Worm (Caenorhabditis elegans) whole organism, L4 larva: Measurements from ENCODE around the gene C40C9.4.

Experiments
- D1046.2 ChIP-seq: fragments of 200-800 bp; sonication (Bioruptor generic); IDR thresholded peaks from 2 replicates; pipeline ENCODE4 v1.3.6; 2022; ENCODE audit warnings: missing genetic modification characterization, missing compliant biosample characterization
- F44E2.7 ChIP-seq: fragments of 200-800 bp; sonication (Bioruptor generic); IDR thresholded peaks from 2 replicates; pipeline ENCODE4 v2.1.2; 2022; ENCODE audit warnings: missing genetic modification characterization, missing compliant biosample characterization
- F49E8.2 ChIP-seq: sonication (generic microtip); optimal IDR thresholded peaks from 2 replicates; lab custom pipeline; 2016; ENCODE audit warnings: missing compliant biosample characterization, mild to moderate bottlenecking, missing genetic modification characterization, borderline replicate concordance
- R02D3.7 ChIP-seq: fragments of 150-350 bp; sonication (generic microtip); optimal IDR thresholded peaks from 3 replicates; lab custom pipeline; 2014; ENCODE audit warnings: missing biosample characterization, missing genetic modification characterization
- aha-1 ChIP-seq: fragments of 150-350 bp; peaks from one replicate; lab custom pipeline; 2014; ENCODE audit warnings: missing biosample characterization, missing genetic modification characterization
- ceh-82 ChIP-seq: sonication (generic microtip); optimal IDR thresholded peaks from 2 replicates; lab custom pipeline; 2017; ENCODE audit warnings: missing biosample characterization, missing genetic modification characterization
- ctbp-1 ChIP-seq: fragments of 200-800 bp; sonication (Bioruptor generic); IDR thresholded peaks from 2 replicates; pipeline ENCODE4 v1.3.6; 2022; ENCODE audit warnings: missing genetic modification reagents, missing genetic modification characterization, missing compliant biosample characterization
- daf-12 ChIP-seq: fragments of 150-350 bp; optimal IDR thresholded peaks from 2 replicates; lab custom pipeline; 2014; ENCODE audit warnings: missing biosample characterization, missing genetic modification reagents, missing genetic modification characterization
- daf-19 ChIP-seq: fragments of 200-800 bp; sonication (Bioruptor generic); conservative IDR thresholded peaks from 2 replicates; pipeline ENCODE4 v1.3.6; 2022; ENCODE audit warnings: missing genetic modification characterization, missing compliant biosample characterization
- dmd-6 ChIP-seq: fragments of 200-800 bp; sonication (Bioruptor generic); IDR thresholded peaks from 2 replicates; pipeline ENCODE4 v1.3.6; 2022; ENCODE audit warnings: missing genetic modification reagents, missing genetic modification characterization, missing compliant biosample characterization
- dpl-1 ChIP-seq: fragments of 150-350 bp; optimal IDR thresholded peaks from 2 replicates; lab custom pipeline; 2014; ENCODE audit warnings: missing biosample characterization, missing genetic modification reagents, missing genetic modification characterization
- egl-27 ChIP-seq: sonication (generic microtip); optimal IDR thresholded peaks from 3 replicates; lab custom pipeline; 2017; ENCODE audit warnings: missing biosample characterization, missing genetic modification reagents, missing genetic modification characterization
- egl-43 ChIP-seq: fragments of 200-800 bp; sonication (Bioruptor generic); IDR thresholded peaks from 2 replicates; pipeline ENCODE4 v1.3.6; 2022; ENCODE audit warnings: missing genetic modification reagents, missing genetic modification characterization, missing compliant biosample characterization
- hif-1 ChIP-seq, 2 experiments: sonication (generic microtip); optimal IDR thresholded peaks; 2 replicates each; lab custom pipeline; 2016 to 2017; ENCODE audit warnings: missing compliant biosample characterization in 2 of 2, missing genetic modification characterization in 2 of 2, missing genetic modification reagents in 2 of 2, missing genotype in 2 of 2, mild to moderate bottlenecking in 1 of 2
- lin-13 ChIP-seq: fragments of 150-350 bp; optimal IDR thresholded peaks from 2 replicates; lab custom pipeline; 2014; ENCODE audit warnings: missing biosample characterization, missing genetic modification reagents, missing genetic modification characterization
- lin-15B ChIP-seq: fragments of 150-350 bp; sonication (generic microtip); optimal IDR thresholded peaks from 3 replicates; lab custom pipeline; 2014; ENCODE audit warnings: missing biosample characterization, missing genetic modification characterization
- lin-29 ChIP-seq: fragments of 200-800 bp; sonication (Bioruptor generic); IDR thresholded peaks from 2 replicates; pipeline ENCODE4 v1.3.6; 2022; ENCODE audit warnings: missing genetic modification reagents, missing genetic modification characterization, missing compliant biosample characterization
- lin-39 ChIP-seq: fragments of 150-350 bp; optimal IDR thresholded peaks from 2 replicates; lab custom pipeline; 2014; ENCODE audit warnings: missing biosample characterization, missing genetic modification reagents, missing genetic modification characterization
- madf-9 ChIP-seq: fragments of 200-800 bp; sonication (Bioruptor generic); conservative IDR thresholded peaks from 2 replicates; pipeline ENCODE4 v1.3.6; 2022; ENCODE audit warnings: missing genetic modification reagents, missing genetic modification characterization, missing compliant biosample characterization
- mdt-29 ChIP-seq: fragments of 200-800 bp; sonication (Bioruptor generic); IDR thresholded peaks from 2 replicates; pipeline ENCODE4 v1.3.6; 2022; ENCODE audit warnings: missing genetic modification reagents, missing genetic modification characterization, missing compliant biosample characterization
- mes-2 ChIP-seq: sonication (generic microtip); optimal IDR thresholded peaks from 2 replicates; lab custom pipeline; 2016; ENCODE audit warnings: missing genotype, mild to moderate bottlenecking, missing genetic modification characterization, missing compliant biosample characterization; ENCODE audit not compliant: poor library complexity, severe bottlenecking
- nhr-10 ChIP-seq: fragments of 150-350 bp; optimal IDR thresholded peaks from 2 replicates; lab custom pipeline; 2014; ENCODE audit warnings: missing biosample characterization, missing genetic modification characterization
- nhr-28 ChIP-seq: fragments of 150-350 bp; optimal IDR thresholded peaks from 2 replicates; lab custom pipeline; 2014; ENCODE audit warnings: missing biosample characterization, missing genetic modification characterization
- nhr-42 ChIP-seq: fragments of 200-800 bp; sonication (Bioruptor generic); IDR thresholded peaks from 2 replicates; pipeline ENCODE4 v1.3.6; 2022; ENCODE audit warnings: missing genetic modification characterization, missing compliant biosample characterization
- nhr-6 ChIP-seq: fragments of 150-350 bp; optimal IDR thresholded peaks from 2 replicates; lab custom pipeline; 2014; ENCODE audit warnings: missing biosample characterization, missing genetic modification characterization
- php-3 ChIP-seq: fragments of 200-800 bp; sonication (Bioruptor generic); IDR thresholded peaks from 2 replicates; pipeline ENCODE4 v1.3.6; 2022; ENCODE audit warnings: missing genetic modification reagents, missing genetic modification characterization, missing compliant biosample characterization
- pqm-1 ChIP-seq: sonication (generic microtip); optimal IDR thresholded peaks from 2 replicates; lab custom pipeline; 2017; ENCODE audit warnings: missing biosample characterization, missing genetic modification characterization
- rbr-2 ChIP-seq: sonication (generic microtip); optimal IDR thresholded peaks from 2 replicates; lab custom pipeline; 2016; ENCODE audit warnings: missing genotype, missing genetic modification characterization, missing compliant biosample characterization
- saeg-2 ChIP-seq: fragments of 200-800 bp; sonication (Bioruptor generic); IDR thresholded peaks from 2 replicates; pipeline ENCODE4 v1.3.6; 2022; ENCODE audit warnings: missing genetic modification reagents, missing genetic modification characterization, missing compliant biosample characterization
- sdz-12 ChIP-seq: fragments of 200-800 bp; sonication (Bioruptor generic); optimal IDR thresholded peaks from 2 replicates; lab custom pipeline; 2018; ENCODE audit warnings: mild to moderate bottlenecking, missing genetic modification characterization, missing compliant biosample characterization
- set-16 ChIP-seq: fragments of 200-800 bp; sonication (Bioruptor generic); IDR thresholded peaks from 2 replicates; pipeline ENCODE4 v1.3.6; 2022; ENCODE audit warnings: missing genetic modification reagents, missing genetic modification characterization, missing compliant biosample characterization
- snpc-1.2 ChIP-seq: fragments of 200-800 bp; sonication (Bioruptor generic); IDR thresholded peaks from 2 replicates; pipeline ENCODE4 v1.3.6; 2022; ENCODE audit warnings: missing genetic modification reagents, missing genetic modification characterization, missing compliant biosample characterization
- snpc-4 ChIP-seq: fragments of 150-350 bp; optimal IDR thresholded peaks from 2 replicates; lab custom pipeline; 2014; ENCODE audit warnings: missing biosample characterization, missing genetic modification characterization
- unc-130 ChIP-seq: sonication (generic microtip); optimal IDR thresholded peaks from 2 replicates; lab custom pipeline; 2016; ENCODE audit warnings: missing genetic modification reagents, missing genetic modification characterization, missing compliant biosample characterization
- vab-7 ChIP-seq: fragments of 200-800 bp; sonication (Bioruptor generic); IDR thresholded peaks from 2 replicates; pipeline ENCODE4 v1.3.6; 2022; ENCODE audit warnings: missing genetic modification reagents, missing genetic modification characterization, missing compliant biosample characterization
- zag-1 ChIP-seq: fragments of 150-350 bp; optimal IDR thresholded peaks from 2 replicates; lab custom pipeline; 2014; ENCODE audit warnings: missing biosample characterization, missing genetic modification characterization
- zfp-2 ChIP-seq: sonication (generic microtip); optimal IDR thresholded peaks from 2 replicates; lab custom pipeline; 2016; ENCODE audit warnings: mild to moderate bottlenecking, missing genetic modification characterization, missing compliant biosample characterization
- ztf-11 ChIP-seq: fragments of 150-350 bp; optimal IDR thresholded peaks from 2 replicates; lab custom pipeline; 2014; ENCODE audit warnings: missing biosample characterization, missing genetic modification characterization
- ztf-7 ChIP-seq: fragments of 150-350 bp; optimal IDR thresholded peaks from 2 replicates; lab custom pipeline; 2014; ENCODE audit warnings: missing biosample characterization, missing genetic modification characterization

The C40C9.4 gene

DNA sequence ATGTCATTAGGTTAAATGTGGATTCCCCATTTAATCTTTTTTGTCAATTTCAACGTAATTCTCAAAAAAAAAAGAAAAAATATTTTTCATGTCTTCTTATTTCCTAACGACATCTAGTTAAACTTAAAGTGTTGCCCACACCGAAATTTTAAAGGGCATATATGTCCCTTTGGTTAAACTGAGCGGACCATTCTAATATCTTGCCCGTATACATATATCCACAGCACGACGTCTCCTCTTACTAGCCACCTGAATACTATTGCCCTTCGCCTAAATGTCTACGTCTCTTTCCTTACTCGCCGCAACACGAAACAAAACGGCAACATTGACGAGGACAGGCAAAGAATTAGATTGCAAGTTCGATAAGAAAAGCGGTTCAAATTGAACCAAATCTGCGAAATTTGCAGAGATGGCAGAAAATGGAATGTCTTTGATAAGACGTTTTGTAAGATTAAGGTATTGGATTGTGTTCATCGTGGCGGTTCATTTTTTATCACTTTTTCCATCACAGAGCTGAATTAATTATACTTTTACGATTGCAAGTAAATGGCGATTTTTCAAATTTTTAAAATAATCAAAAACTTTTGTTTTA lies 49.8 kb downstream of the C40C9.4 start (continued):
- TF ChIP-seq F49E8.2 (tag; lab: Kevin White, UChicago), result peak; percentile 22
- peak; percentile 0 for TF ChIP-seq snpc-4 (tag; lab: Kevin White, UChicago)
- peak; percentile 97 for TF ChIP-seq lin-13 (GFP tag; lab: Kevin White, UChicago)
- TF ChIP-seq mdt-29 (GFP tag; lab: Robert Waterston, UW), result peak; percentile 93
- peak; percentile 85 to 91 for TF ChIP-seq hif-1 (tag; optimal IDR thresholded peaks at IDR 0.05; lab: Kevin White, UChicago)
- TF ChIP-seq lin-15B (tag; lab: Kevin White, UChicago), result peak; percentile 56
- peak; percentile 98 for TF ChIP-seq vab-7 (GFP tag; lab: Robert Waterston, UW)
- TF ChIP-seq ztf-11 (tag; lab: Kevin White, UChicago), result peak; percentile 98
- peak; percentile 99 for TF ChIP-seq nhr-10 (tag; lab: Kevin White, UChicago)
- peak; percentile 99 for TF ChIP-seq rbr-2 (tag; lab: Kevin White, UChicago)
- peak; percentile 32 for TF ChIP-seq unc-130 (GFP tag; lab: Kevin White, UChicago)
- no peak for TF ChIP-seq F44E2.7 (GFP tag; lab: Robert Waterston, UW)
- TF ChIP-seq D1046.2, result peak; percentile 95
- TF ChIP-seq egl-27 (tag; lab: Kevin White, UChicago), result peak; percentile 86
- peak; percentile 98 for TF ChIP-seq mes-2 (tag; lab: Kevin White, UChicago)
- TF ChIP-seq saeg-2, result peak; percentile 99
- TF ChIP-seq madf-9 (GFP tag; lab: Robert Waterston, UW), result peak; percentile 98
- TF ChIP-seq dpl-1, result peak; percentile 77
- peak; percentile 99 for TF ChIP-seq lin-39 (tag; lab: Kevin White, UChicago)
- TF ChIP-seq R02D3.7, result peak; percentile 28
- peak; percentile 100 for TF ChIP-seq zag-1 (tag; lab: Kevin White, UChicago)
- TF ChIP-seq nhr-28 (tag; lab: Kevin White, UChicago), result peak; percentile 94
- TF ChIP-seq sdz-12 (GFP tag; lab: Kevin White, UChicago), result peak; percentile 72
- peak; percentile 98 for TF ChIP-seq egl-43 (GFP tag; lab: Robert Waterston, UW)
- TF ChIP-seq ctbp-1 (GFP tag; lab: Robert Waterston, UW), result peak; percentile 99
- peak; percentile 99 for TF ChIP-seq nhr-42
- peak; percentile 70; the same call in 1 of the 2 replicates for TF ChIP-seq snpc-1.2 (GFP tag; lab: Robert Waterston, UW)
- peak; percentile 98 for TF ChIP-seq php-3
- peak; percentile 100 for TF ChIP-seq aha-1 (tag; lab: Kevin White, UChicago)
- peak; percentile 99 for TF ChIP-seq nhr-6
- TF ChIP-seq lin-29 (GFP tag; lab: Robert Waterston, UW), result peak; percentile 94
- TF ChIP-seq set-16 (GFP tag; lab: Robert Waterston, UW), result no peak
- TF ChIP-seq daf-12 (tag; lab: Kevin White, UChicago), result no peak
- TF ChIP-seq zfp-2, result peak; percentile 90
- peak; percentile 26 for TF ChIP-seq pqm-1 (tag; lab: Kevin White, UChicago)
- TF ChIP-seq daf-19 (GFP tag; lab: Robert Waterston, UW), result peak; percentile 98
- TF ChIP-seq ceh-82 (tag; lab: Kevin White, UChicago), result peak; percentile 100
- TF ChIP-seq ztf-7, result peak; percentile 96
- peak; percentile 99 for TF ChIP-seq dmd-6 (GFP tag; lab: Robert Waterston, UW)
